Worm (Caenorhabditis elegans): Measurements from ENCODE around the gene rack-1.

DNA sequence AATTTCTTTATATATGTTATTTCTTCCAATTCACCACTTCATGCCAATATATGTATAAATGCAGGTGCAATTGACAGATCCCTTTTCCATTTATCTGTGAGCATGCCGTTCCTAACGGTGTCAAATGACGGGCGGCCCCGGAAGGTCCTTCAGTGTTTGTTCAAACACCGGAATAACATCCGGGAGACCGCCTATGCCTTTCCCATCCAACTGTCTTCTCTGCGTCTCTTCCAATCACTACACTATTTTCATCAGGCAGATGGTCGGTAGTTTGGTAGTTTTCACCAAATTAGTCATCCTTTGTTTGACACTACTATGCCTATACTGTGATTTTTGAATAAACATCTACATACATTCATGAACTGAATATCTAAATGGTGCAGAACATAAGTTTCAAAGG, 14.1 kb downstream of the rack-1 start:
- TF ChIP-seq ama-1 (optimal IDR thresholded peaks at IDR 0.05) (no peak), B0310.2 (tag; optimal IDR thresholded peaks at IDR 0.05) (no peak), scrt-1 (GFP tag; IDR thresholded peaks at IDR 0.05) (no peak), ets-7 (tag; optimal IDR thresholded peaks at IDR 0.05) (no peak), ceh-36 (tag; optimal IDR thresholded peaks at IDR 0.05) (no peak), flt-1 (GFP tag; IDR thresholded peaks at IDR 0.05) (no peak)

Data from whole organism, early embryonic.